Worm (Caenorhabditis elegans) whole organism, L4 larva: ENCODE data around the gene F39F10.5.
A peak's percentile ranks its signal among the peaks of the same experiment; 100 is the strongest.

Source experiments
- F26F4.8 ChIP-seq: fragments of 200-800 bp; sonication (Bioruptor generic); conservative IDR thresholded peaks from 2 replicates; pipeline ENCODE4 v1.3.6; 2022; ENCODE audit warnings: missing genetic modification characterization, missing compliant biosample characterization
- F37D6.2 ChIP-seq: sonication (generic microtip); optimal IDR thresholded peaks from 2 replicates; lab custom pipeline; 2016; ENCODE audit warnings: mild to moderate bottlenecking, missing genetic modification characterization, missing compliant biosample characterization
- T20F7.1 ChIP-seq: fragments of 200-800 bp; sonication (Bioruptor generic); optimal IDR thresholded peaks from 2 replicates; lab custom pipeline; 2018; ENCODE audit warnings: mild to moderate bottlenecking, missing genetic modification characterization, missing compliant biosample characterization
- T26A8.4 ChIP-seq: fragments of 200-800 bp; sonication (Bioruptor generic); IDR thresholded peaks from 2 replicates; pipeline ENCODE4 v1.3.6; 2022; ENCODE audit warnings: missing genetic modification characterization, missing compliant biosample characterization
- Y105C5A.15 ChIP-seq: fragments of 200-800 bp; sonication (Bioruptor generic); IDR thresholded peaks from 2 replicates; pipeline ENCODE4 v1.3.6; 2022; ENCODE audit warnings: missing genetic modification characterization, missing compliant biosample characterization
- Y5F2A.4 ChIP-seq: fragments of 200-800 bp; sonication (Bioruptor generic); optimal IDR thresholded peaks from 2 replicates; lab custom pipeline; 2018; ENCODE audit warnings: mild to moderate bottlenecking, missing genetic modification characterization, missing compliant biosample characterization
- Y75B8A.6 ChIP-seq: fragments of 200-800 bp; sonication (Bioruptor generic); IDR thresholded peaks from 2 replicates; pipeline ENCODE4 v1.3.6; 2022; ENCODE audit warnings: missing genetic modification reagents, missing genetic modification characterization, missing compliant biosample characterization
- ZK546.5 ChIP-seq, 2 experiments: sonication (generic microtip); optimal IDR thresholded peaks; 2 replicates each; lab custom pipeline; 2017; ENCODE audit warnings: missing biosample characterization in 2 of 2, missing genetic modification characterization in 2 of 2
- aly-2 ChIP-seq: sonication (generic microtip); optimal IDR thresholded peaks from 2 replicates; lab custom pipeline; 2018; ENCODE audit warnings: missing biosample characterization, missing genetic modification characterization
- arid-1 ChIP-seq: fragments of 200-800 bp; sonication (Bioruptor generic); conservative IDR thresholded peaks from 2 replicates; pipeline ENCODE4 v1.3.6; 2022; ENCODE audit warnings: missing genetic modification reagents, missing genetic modification characterization, missing compliant biosample characterization
- attf-4 ChIP-seq: sonication (generic microtip); optimal IDR thresholded peaks from 3 replicates; lab custom pipeline; 2017; ENCODE audit warnings: missing biosample characterization, missing genetic modification characterization
- ceh-28 ChIP-seq: fragments of 150-350 bp; optimal IDR thresholded peaks from 2 replicates; lab custom pipeline; 2014; ENCODE audit warnings: missing biosample characterization, missing genetic modification reagents, missing genetic modification characterization
- ceh-32 ChIP-seq: sonication (generic microtip); optimal IDR thresholded peaks from 2 replicates; lab custom pipeline; 2016; ENCODE audit warnings: mild to moderate bottlenecking, missing genetic modification characterization, missing compliant biosample characterization; ENCODE audit not compliant: poor library complexity
- ceh-44 ChIP-seq: fragments of 200-800 bp; sonication (Bioruptor generic); IDR thresholded peaks from 2 replicates; pipeline ENCODE4 v1.3.6; 2022; ENCODE audit warnings: missing genetic modification reagents, missing genetic modification characterization, missing compliant biosample characterization
- cey-2 ChIP-seq: sonication (generic microtip); optimal IDR thresholded peaks from 3 replicates; lab custom pipeline; 2017; ENCODE audit warnings: missing genetic modification characterization, mild to moderate bottlenecking, missing compliant biosample characterization, antibody characterized with exemption, borderline replicate concordance; ENCODE audit not compliant: insufficient read depth
- ctbp-1 ChIP-seq: fragments of 200-800 bp; sonication (Bioruptor generic); IDR thresholded peaks from 2 replicates; pipeline ENCODE4 v1.3.6; 2022; ENCODE audit warnings: missing genetic modification reagents, missing genetic modification characterization, missing compliant biosample characterization
- daf-12 ChIP-seq: fragments of 150-350 bp; optimal IDR thresholded peaks from 2 replicates; lab custom pipeline; 2014; ENCODE audit warnings: missing biosample characterization, missing genetic modification reagents, missing genetic modification characterization
- daf-8 ChIP-seq: fragments of 200-800 bp; sonication (Bioruptor generic); IDR thresholded peaks from 2 replicates; pipeline ENCODE4 v1.3.6; 2022; ENCODE audit warnings: missing genetic modification characterization, missing compliant biosample characterization
- dmd-8 ChIP-seq: fragments of 200-800 bp; sonication (Bioruptor generic); IDR thresholded peaks from 2 replicates; pipeline ENCODE4 v1.3.6; 2022; ENCODE audit warnings: missing genetic modification characterization, missing compliant biosample characterization
- duxl-1 ChIP-seq: sonication (generic microtip); optimal IDR thresholded peaks from 2 replicates; lab custom pipeline; 2016; ENCODE audit warnings: mild to moderate bottlenecking, missing genetic modification characterization, moderate library complexity, missing compliant biosample characterization; ENCODE audit not compliant: poor library complexity
- egl-27 ChIP-seq: sonication (generic microtip); optimal IDR thresholded peaks from 3 replicates; lab custom pipeline; 2017; ENCODE audit warnings: missing biosample characterization, missing genetic modification reagents, missing genetic modification characterization
- fos-1 ChIP-seq: fragments of 150-350 bp; optimal IDR thresholded peaks from 2 replicates; lab custom pipeline; 2014; ENCODE audit warnings: missing biosample characterization, missing genetic modification characterization
- hlh-11 ChIP-seq: fragments of 200-800 bp; sonication (Bioruptor generic); optimal IDR thresholded peaks from 2 replicates; lab custom pipeline; 2018; ENCODE audit warnings: mild to moderate bottlenecking, missing genetic modification characterization, missing compliant biosample characterization
- jun-1 ChIP-seq: fragments of 150-350 bp; optimal IDR thresholded peaks from 2 replicates; lab custom pipeline; 2014; ENCODE audit warnings: missing biosample characterization, missing genetic modification reagents, missing genetic modification characterization
- lim-7 ChIP-seq: fragments of 200-800 bp; sonication (Bioruptor generic); IDR thresholded peaks from 2 replicates; pipeline ENCODE4 v1.3.6; 2022; ENCODE audit warnings: missing genetic modification characterization, missing compliant biosample characterization
- lin-15B ChIP-seq: fragments of 150-350 bp; sonication (generic microtip); optimal IDR thresholded peaks from 3 replicates; lab custom pipeline; 2014; ENCODE audit warnings: missing biosample characterization, missing genetic modification characterization
- lir-3 ChIP-seq: sonication (generic microtip); optimal IDR thresholded peaks from 2 replicates; lab custom pipeline; 2016; ENCODE audit warnings: mild to moderate bottlenecking, missing genetic modification characterization, missing compliant biosample characterization
- lsy-2 ChIP-seq, 2 experiments: fragments of 150-350 bp in 1 of 2; sonication (generic microtip) in 1 of 2; optimal IDR thresholded peaks; 2 replicates each; lab custom pipeline; 2014 to 2017; ENCODE audit warnings: missing biosample characterization in 2 of 2, missing genetic modification characterization in 2 of 2
- madf-5 ChIP-seq, 2 experiments: fragments of 200-800 bp; sonication (Bioruptor generic); IDR thresholded peaks; 2 replicates each; pipeline ENCODE4 v1.3.6; 2022; ENCODE audit warnings: missing compliant biosample characterization in 2 of 2, missing genetic modification characterization in 2 of 2
- madf-9 ChIP-seq: fragments of 200-800 bp; sonication (Bioruptor generic); conservative IDR thresholded peaks from 2 replicates; pipeline ENCODE4 v1.3.6; 2022; ENCODE audit warnings: missing genetic modification reagents, missing genetic modification characterization, missing compliant biosample characterization
- mdl-1 ChIP-seq, 2 experiments: fragments of 150-350 bp in 1 of 2; sonication (generic microtip) in 1 of 2; optimal IDR thresholded peaks; 2 replicates each; lab custom pipeline; 2014 to 2017; ENCODE audit warnings: missing biosample characterization in 2 of 2, missing genetic modification characterization in 2 of 2
- mep-1 ChIP-seq: fragments of 150-350 bp; sonication (generic microtip); optimal IDR thresholded peaks from 3 replicates; lab custom pipeline; 2014; ENCODE audit warnings: missing biosample characterization, missing genetic modification characterization
- mes-2 ChIP-seq: sonication (generic microtip); optimal IDR thresholded peaks from 2 replicates; lab custom pipeline; 2016; ENCODE audit warnings: missing genotype, mild to moderate bottlenecking, missing genetic modification characterization, missing compliant biosample characterization; ENCODE audit not compliant: poor library complexity, severe bottlenecking
- mxl-2 ChIP-seq: fragments of 200-800 bp; sonication (Bioruptor generic); conservative IDR thresholded peaks from 2 replicates; pipeline ENCODE4 v1.3.6; 2022; ENCODE audit warnings: missing genetic modification reagents, missing genetic modification characterization, missing compliant biosample characterization
- mxl-3 ChIP-seq: fragments of 200-800 bp; sonication (Bioruptor generic); optimal IDR thresholded peaks from 2 replicates; lab custom pipeline; 2018; ENCODE audit warnings: mild to moderate bottlenecking, missing genetic modification characterization, missing compliant biosample characterization
- nhr-111 ChIP-seq: fragments of 200-800 bp; sonication (Bioruptor generic); optimal IDR thresholded peaks from 2 replicates; lab custom pipeline; 2018; ENCODE audit warnings: mild to moderate bottlenecking, missing genetic modification characterization, missing compliant biosample characterization
- nhr-237 ChIP-seq: sonication (generic microtip); optimal IDR thresholded peaks from 2 replicates; lab custom pipeline; 2017; ENCODE audit warnings: missing biosample characterization, missing genetic modification characterization
- nhr-28 ChIP-seq: fragments of 150-350 bp; optimal IDR thresholded peaks from 2 replicates; lab custom pipeline; 2014; ENCODE audit warnings: missing biosample characterization, missing genetic modification characterization
- nhr-41 ChIP-seq: fragments of 200-800 bp; sonication (Bioruptor generic); IDR thresholded peaks from 2 replicates; pipeline ENCODE4 v1.3.6; 2022; ENCODE audit warnings: missing genetic modification reagents, missing genetic modification characterization, missing compliant biosample characterization
- nhr-42 ChIP-seq: fragments of 200-800 bp; sonication (Bioruptor generic); IDR thresholded peaks from 2 replicates; pipeline ENCODE4 v1.3.6; 2022; ENCODE audit warnings: missing genetic modification characterization, missing compliant biosample characterization
- snpc-1.2 ChIP-seq: fragments of 200-800 bp; sonication (Bioruptor generic); IDR thresholded peaks from 2 replicates; pipeline ENCODE4 v1.3.6; 2022; ENCODE audit warnings: missing genetic modification reagents, missing genetic modification characterization, missing compliant biosample characterization
- snpc-4 ChIP-seq: fragments of 150-350 bp; optimal IDR thresholded peaks from 2 replicates; lab custom pipeline; 2014; ENCODE audit warnings: missing biosample characterization, missing genetic modification characterization
- spr-1 ChIP-seq: sonication (generic microtip); optimal IDR thresholded peaks from 2 replicates; lab custom pipeline; 2016; ENCODE audit warnings: mild to moderate bottlenecking, missing genetic modification characterization, missing compliant biosample characterization
- spr-3 ChIP-seq: fragments of 200-800 bp; sonication (Bioruptor generic); optimal IDR thresholded peaks from 2 replicates; lab custom pipeline; 2018; ENCODE audit warnings: mild to moderate bottlenecking, missing genetic modification characterization, missing compliant biosample characterization
- tra-1 ChIP-seq: fragments of 200-800 bp; sonication (Bioruptor generic); IDR thresholded peaks from 2 replicates; pipeline ENCODE4 v1.3.6; 2022; ENCODE audit warnings: missing genetic modification reagents, missing genetic modification characterization, missing compliant biosample characterization
- unc-62 ChIP-seq, 3 experiments: fragments of 150-350 bp in 1 of 3; sonication (generic microtip); optimal IDR thresholded peaks in 2 of 3; peaks in 1 of 3; 1 replicate in 1 of 3; 2 replicates in 2 of 3; lab custom pipeline; 2014 to 2017; ENCODE audit warnings: missing biosample characterization in 3 of 3, missing genetic modification characterization in 3 of 3, missing genetic modification reagents in 3 of 3, missing genotype in 1 of 3
- zag-1 ChIP-seq: fragments of 150-350 bp; optimal IDR thresholded peaks from 2 replicates; lab custom pipeline; 2014; ENCODE audit warnings: missing biosample characterization, missing genetic modification characterization
- zfp-2 ChIP-seq: sonication (generic microtip); optimal IDR thresholded peaks from 2 replicates; lab custom pipeline; 2016; ENCODE audit warnings: mild to moderate bottlenecking, missing genetic modification characterization, missing compliant biosample characterization

The F39F10.5 gene

ce11 chrX:16929560-16930332 is 16.2 kb upstream of the F39F10.5 start (continued):
- TF ChIP-seq zfp-2 (tag; lab: Kevin White, UChicago) (peak; percentile 76), Y75B8A.6 (GFP tag; lab: Robert Waterston, UW) (0 out of 2 replicates have a peak, but pooled peaks have one; percentile 29), Y5F2A.4 (GFP tag; lab: Kevin White, UChicago) (no peak), spr-3 (GFP tag; lab: Kevin White, UChicago) (peak; percentile 74), aly-2 (tag; lab: Kevin White, UChicago) (no peak), nhr-42 (GFP tag; lab: Robert Waterston, UW) (peak; percentile 91), ceh-44 (GFP tag; lab: Robert Waterston, UW) (no peak), fos-1 (no peak), daf-12 (tag; lab: Kevin White, UChicago) (peak; percentile 2), hlh-11 (tag; lab: Kevin White, UChicago) (peak; percentile 100), mdl-1 (tag; optimal IDR thresholded peaks at IDR 0.05; lab: Kevin White, UChicago) (peak; percentile 97 to 98), mep-1 (peak; percentile 99), tra-1 (GFP tag; lab: Robert Waterston, UW) (peak; percentile 95), F37D6.2 (tag; lab: Kevin White, UChicago) (peak; percentile 93), lir-3 (no peak), nhr-111 (GFP tag; lab: Kevin White, UChicago) (no peak), madf-9 (GFP tag; lab: Robert Waterston, UW) (peak; percentile 92), snpc-1.2 (no peak), arid-1 (GFP tag; lab: Robert Waterston, UW) (no peak; the same call in none of the 2 replicates), mxl-2 (GFP tag; lab: Robert Waterston, UW) (peak; percentile 47; the same call in 1 of the 2 replicates), F26F4.8 (GFP tag; lab: Robert Waterston, UW) (no peak), ZK546.5 (tag; optimal IDR thresholded peaks at IDR 0.05; lab: Kevin White, UChicago) (peak in 1 of 2 experiments; percentile 32), zag-1 (peak; percentile 74), ceh-32 (peak; percentile 77), lin-15B (tag; lab: Kevin White, UChicago) (no peak), ctbp-1 (peak; percentile 96), nhr-41 (GFP tag; lab: Robert Waterston, UW) (peak; percentile 16; the same call in 1 of the 2 replicates), nhr-28 (tag; lab: Kevin White, UChicago) (peak; percentile 99), T20F7.1 (peak; percentile 86), mes-2 (peak; percentile 78), duxl-1 (tag; lab: Kevin White, UChicago) (peak; percentile 84), lsy-2 (tag; optimal IDR thresholded peaks at IDR 0.05; lab: Kevin White, UChicago) (peak; percentile 90 to 95), attf-4 (tag; lab: Kevin White, UChicago) (peak; percentile 52), lim-7 (GFP tag; lab: Robert Waterston, UW) (peak; percentile 72), nhr-237 (tag; lab: Kevin White, UChicago) (peak; percentile 62), madf-5 (GFP tag; IDR thresholded peaks at IDR 0.05; lab: Robert Waterston, UW) (0 out of 4 replicates have a peak, but pooled peaks of 1 of the 2 experiments have one; percentile 29), Y105C5A.15 (GFP tag; lab: Robert Waterston, UW) (no peak), snpc-4 (peak; percentile 47), mxl-3 (GFP tag; lab: Kevin White, UChicago) (peak; percentile 82), jun-1 (tag; lab: Kevin White, UChicago) (peak; percentile 92), T26A8.4 (GFP tag; lab: Robert Waterston, UW) (peak; percentile 96), spr-1 (tag; lab: Kevin White, UChicago) (peak; percentile 91), ceh-28 (tag; lab: Kevin White, UChicago) (peak; percentile 67), dmd-8 (GFP tag; lab: Robert Waterston, UW) (0 out of 2 replicates have a peak, but pooled peaks have one; percentile 21), unc-62 (GFP tag; optimal IDR thresholded peaks at IDR 0.05 in 1 of 2; lab: Kevin White, UChicago) (peak; percentile 34 to 100), unc-62 (tag; optimal IDR thresholded peaks at IDR 0.05; lab: Kevin White, UChicago) (no peak), daf-8 (GFP tag; lab: Robert Waterston, UW) (no peak; the same call in 1 of the 2 replicates), cey-2 (tag; lab: Kevin White, UChicago) (no peak), egl-27 (peak; percentile 87)
